Worm (Caenorhabditis elegans): ENCODE measurements around the gene spsb-2.

The spsb-2 gene

ce11 chrII:15264593-15264992 lies 34.5 kb downstream of the spsb-2 start:
- TF ChIP-seq pha-4 (tag; optimal IDR thresholded peaks at IDR 0.05) (peak; percentile 79), lsy-12 (tag; optimal IDR thresholded peaks at IDR 0.05) (no peak)

- TF ChIP-seq nhr-12 (tag; optimal IDR thresholded peaks at IDR 0.05): no peak
Observed at ce11 chrII:15265469-15265868, 35.3 kb downstream of the spsb-2 start.

DNA sequence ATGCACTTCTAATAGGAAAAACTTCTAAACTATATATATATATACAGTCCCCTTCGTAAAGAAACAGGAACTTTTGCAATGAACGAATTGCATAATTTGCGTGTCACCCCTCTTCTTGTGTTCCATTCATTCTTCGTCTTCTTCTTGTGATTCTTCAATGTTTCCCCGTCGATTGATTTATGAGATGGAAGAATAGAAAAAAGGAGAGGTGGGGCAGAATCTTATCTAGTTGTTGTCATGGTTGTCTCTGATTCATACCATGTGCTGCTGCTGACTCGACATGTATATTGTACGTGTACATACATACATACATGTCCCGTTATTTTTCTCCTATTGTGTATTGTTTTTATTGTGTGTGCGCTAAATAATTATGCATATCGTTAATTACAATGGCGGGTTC lies 35.8 kb downstream of the spsb-2 start:
- TF ChIP-seq zag-1 (tag; optimal IDR thresholded peaks at IDR 0.05): no peak
- TF ChIP-seq pha-4 (tag; optimal IDR thresholded peaks at IDR 0.05): peak; percentile 19
- TF ChIP-seq ceh-9 (tag; optimal IDR thresholded peaks at IDR 0.05): no peak
- no peak for TF ChIP-seq unc-39 (tag; optimal IDR thresholded peaks at IDR 0.05)
- peak; percentile 31 for TF ChIP-seq nhr-25 (tag; optimal IDR thresholded peaks at IDR 0.05)
- no peak for TF ChIP-seq aly-2 (tag; optimal IDR thresholded peaks at IDR 0.05)

DNA sequence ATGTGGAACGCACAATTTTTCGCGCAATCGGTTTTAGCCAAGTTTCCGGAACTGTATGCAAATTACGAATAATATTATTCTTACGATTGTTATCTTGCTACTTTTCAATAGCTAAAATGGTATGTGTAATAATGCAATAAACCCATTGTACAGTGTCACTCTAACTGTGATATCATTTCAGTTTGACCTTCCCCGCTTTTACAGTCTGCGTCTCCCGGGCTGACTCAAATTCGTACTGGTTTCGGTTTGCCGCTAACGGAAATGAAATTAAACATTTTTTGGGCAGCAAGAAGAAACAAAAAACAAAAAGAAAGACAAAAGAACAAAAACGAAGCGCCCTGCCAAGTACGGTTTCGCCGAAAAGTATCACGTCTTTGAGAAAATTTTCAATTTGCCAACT lies 36.3 kb downstream of the spsb-2 start:
- no peak for TF ChIP-seq nhr-28 (tag; optimal IDR thresholded peaks at IDR 0.05)
- TF ChIP-seq nhr-25 (tag; optimal IDR thresholded peaks at IDR 0.05): peak; percentile 74
- TF ChIP-seq elt-2 (tag; optimal IDR thresholded peaks at IDR 0.05): peak; percentile 30

DNA sequence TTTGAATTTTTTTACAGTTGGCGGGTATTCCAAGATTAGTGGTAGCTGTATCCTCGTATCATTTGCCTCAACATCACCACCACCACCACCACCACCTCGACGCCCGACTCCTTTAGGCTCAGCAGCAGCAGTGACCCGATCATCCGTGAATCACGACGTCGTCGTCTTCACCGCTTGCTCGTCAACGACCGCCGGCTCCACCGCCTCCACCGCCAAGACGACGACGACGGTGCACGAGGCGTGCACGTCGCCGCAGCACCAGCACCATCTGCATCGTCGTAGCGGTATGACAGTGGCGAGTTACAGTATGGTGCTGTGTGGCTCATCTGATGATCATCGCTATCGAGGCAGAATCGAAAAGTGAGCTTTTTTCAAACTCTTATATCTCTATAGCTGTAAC lies 38.1 kb downstream of the spsb-2 start, which contains the start of gene rga-9:
TSS of gene rga-9 (plus strand) at position 16 of the 400 bp plus-strand sequence.
- TF ChIP-seq egl-27 (tag; optimal IDR thresholded peaks at IDR 0.05): no peak
- TF ChIP-seq nhr-25 (tag; optimal IDR thresholded peaks at IDR 0.05): no peak
- TF ChIP-seq nhr-43 (tag; optimal IDR thresholded peaks at IDR 0.05; ENCODE audit: poor library complexity, severe bottlenecking): no peak
- no peak for TF ChIP-seq fkh-2 (tag; optimal IDR thresholded peaks at IDR 0.05)
- TF ChIP-seq nhr-28 (tag; optimal IDR thresholded peaks at IDR 0.05): no peak
- TF ChIP-seq ama-1 (optimal IDR thresholded peaks at IDR 0.05): no peak
- TF ChIP-seq nhr-67 (tag; optimal IDR thresholded peaks at IDR 0.05): no peak
- no peak for TF ChIP-seq lin-39 (tag; optimal IDR thresholded peaks at IDR 0.05)
- TF ChIP-seq pha-4 (tag; optimal IDR thresholded peaks at IDR 0.05): no peak
- no peak for TF ChIP-seq sea-2 (GFP tag; optimal IDR thresholded peaks at IDR 0.05)

DNA sequence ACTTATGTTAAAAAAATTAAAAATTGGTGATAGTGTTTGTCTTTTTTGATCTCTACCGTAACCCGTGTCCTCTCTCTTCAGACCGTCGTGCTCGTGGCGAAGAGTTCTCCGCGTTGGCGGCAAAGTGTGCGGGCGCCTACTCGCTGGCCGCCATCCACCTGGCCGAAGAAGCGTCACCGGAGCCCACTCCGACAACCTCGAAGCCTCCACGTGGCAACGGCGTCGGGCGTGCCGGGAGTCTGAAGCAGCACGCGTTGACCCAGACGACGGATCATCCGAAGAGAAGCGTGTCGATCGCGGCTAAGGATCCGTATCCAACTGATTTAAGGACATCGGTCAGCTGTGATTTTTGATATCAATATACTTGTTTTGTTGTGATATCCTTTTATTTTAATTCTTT lies 42.8 kb downstream of the spsb-2 start:
- TF ChIP-seq nhr-77 (tag; optimal IDR thresholded peaks at IDR 0.05) (no peak), ceh-28 (tag; optimal IDR thresholded peaks at IDR 0.05) (no peak), daf-12 (tag; optimal IDR thresholded peaks at IDR 0.05) (no peak), egl-27 (tag; optimal IDR thresholded peaks at IDR 0.05) (no peak), pqm-1 (tag; optimal IDR thresholded peaks at IDR 0.05) (no peak), R02D3.7 (tag; optimal IDR thresholded peaks at IDR 0.05) (no peak), aly-2 (tag; optimal IDR thresholded peaks at IDR 0.05) (no peak), eor-1 (tag; optimal IDR thresholded peaks at IDR 0.05) (no peak), sea-2 (GFP tag; optimal IDR thresholded peaks at IDR 0.05) (no peak)

All from whole organism, L3 larva.